Fruit fly (Drosophila melanogaster): ENCODE results near the gene CG31313.

- TF ChIP-seq CTCF (optimal IDR thresholded peaks at IDR 0.05) (no peak), CG8478 (optimal IDR thresholded peaks at IDR 0.05) (no peak)
These were observed 25.2 kb downstream of the CG31313 start for dm6 chr3R:14542038-14542437.

All from S2 (cell line).